Worm (Caenorhabditis elegans): ENCODE measurements around the gene F18H3.1.

Gene F18H3.1

DNA sequence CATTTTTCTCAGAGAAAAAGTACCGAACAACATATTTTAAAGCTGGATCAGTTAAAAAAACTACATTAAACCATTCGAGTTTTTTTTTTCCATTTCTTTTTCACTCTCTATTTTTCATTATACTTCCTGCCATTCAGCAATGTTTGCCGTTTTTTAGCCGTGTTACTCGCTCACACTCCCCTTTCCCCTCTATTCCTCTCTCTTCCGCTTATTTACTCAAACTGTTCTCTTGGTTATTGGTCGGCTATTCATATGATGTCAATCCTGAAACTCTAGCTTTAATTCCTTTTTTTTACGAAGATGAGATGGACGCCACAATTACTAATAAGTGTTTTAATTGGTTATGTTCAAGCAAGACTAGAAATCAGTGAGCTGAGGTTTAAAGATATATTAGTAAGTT lies 47.6 kb upstream of the F18H3.1 start, which contains the start of gene tre-4:
TSS of gene tre-4 (plus strand) at position 301 of the 400 bp plus-strand sequence.
- TF ChIP-seq ceh-8 (GFP tag; optimal IDR thresholded peaks at IDR 0.05) (no peak), efl-1 (optimal IDR thresholded peaks at IDR 0.05) (no peak), efl-1 (GFP tag; optimal IDR thresholded peaks at IDR 0.05 in 1 of 2) (peak in 1 of 2 experiments; percentile 45)

DNA sequence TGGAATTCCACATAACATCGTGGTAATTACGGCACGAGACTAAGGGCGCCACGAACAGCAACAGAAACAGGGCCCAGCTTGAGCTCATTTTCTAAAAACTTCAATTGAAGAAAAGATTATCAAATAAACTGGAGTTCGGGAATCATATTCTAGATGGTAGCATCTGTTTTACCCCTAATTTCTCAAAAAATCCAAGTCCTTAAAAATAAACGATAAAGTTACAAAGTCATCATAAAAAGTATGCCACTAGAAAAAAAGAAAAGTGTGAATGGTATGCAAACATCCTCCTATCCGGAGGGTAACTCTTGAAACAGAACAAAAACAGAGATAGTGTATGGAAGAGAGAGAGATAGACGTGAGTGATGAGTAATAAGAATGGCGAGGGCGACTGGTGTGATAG lies 42.1 kb upstream of the F18H3.1 start, which contains the start of gene efn-3:
TSS of gene efn-3 (minus strand) at position 101 of the 400 bp plus-strand sequence.
- no peak for TF ChIP-seq dpl-1 (GFP tag; optimal IDR thresholded peaks at IDR 0.05)
- TF ChIP-seq nhr-71 (tag; optimal IDR thresholded peaks at IDR 0.05) = no peak
- no peak for TF ChIP-seq lin-39 (tag; optimal IDR thresholded peaks at IDR 0.05)
- TF ChIP-seq unc-30 (tag; optimal IDR thresholded peaks at IDR 0.05) = no peak
- no peak for TF ChIP-seq egl-13 (tag; optimal IDR thresholded peaks at IDR 0.05)
- TF ChIP-seq fkh-8 (tag; optimal IDR thresholded peaks at IDR 0.05) = no peak
- no peak for TF ChIP-seq ceh-88 (GFP tag; IDR thresholded peaks at IDR 0.05)
- no peak for TF ChIP-seq nhr-28 (tag; optimal IDR thresholded peaks at IDR 0.05)
- no peak for TF ChIP-seq fkh-4 (tag; optimal IDR thresholded peaks at IDR 0.05; ENCODE audit: borderline replicate concordance)
- TF ChIP-seq zag-1 (tag; optimal IDR thresholded peaks at IDR 0.05) = no peak
- no peak for TF ChIP-seq swsn-7 (tag; optimal IDR thresholded peaks at IDR 0.05)
- TF ChIP-seq lin-13 (GFP tag; optimal IDR thresholded peaks at IDR 0.05) = no peak
- no peak for TF ChIP-seq blmp-1 (tag; optimal IDR thresholded peaks at IDR 0.05)
- no peak for TF ChIP-seq skn-1 (tag; optimal IDR thresholded peaks at IDR 0.05)
- TF ChIP-seq ceh-63 (GFP tag; optimal IDR thresholded peaks at IDR 0.05) = no peak
- no peak for TF ChIP-seq C04F5.9 (tag; optimal IDR thresholded peaks at IDR 0.05)
- no peak for TF ChIP-seq elt-3 (tag; optimal IDR thresholded peaks at IDR 0.05)

DNA sequence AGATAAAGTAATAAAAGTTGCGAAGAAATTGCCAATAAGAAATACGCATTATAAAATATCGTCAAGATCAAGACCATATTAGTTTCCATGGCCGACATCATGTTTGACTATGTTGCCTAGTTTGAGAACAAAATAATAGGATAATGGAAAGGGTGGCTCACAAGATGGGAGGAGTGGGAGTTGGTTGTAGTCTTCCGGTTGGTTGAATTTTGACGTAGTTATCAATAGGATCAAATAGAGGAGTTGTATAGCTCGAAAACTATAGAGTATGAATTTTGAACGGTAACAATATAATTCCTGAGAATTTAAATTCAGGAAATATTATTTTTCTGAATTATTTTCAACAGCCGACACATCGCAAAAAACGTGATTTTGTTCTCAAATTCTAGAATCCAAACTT lies 37.8 kb upstream of the F18H3.1 start, which contains the start of gene srd-50:
TSS of gene srd-50 (minus strand) at position 101 of the 400 bp plus-strand sequence.
- TF ChIP-seq ama-1 (optimal IDR thresholded peaks at IDR 0.05) = no peak
- TF ChIP-seq unc-62 (GFP tag; optimal IDR thresholded peaks at IDR 0.05) = no peak
- TF ChIP-seq elt-3 (tag; optimal IDR thresholded peaks at IDR 0.05) = no peak
- TF ChIP-seq nhr-47 (tag; optimal IDR thresholded peaks at IDR 0.05) = no peak
- TF ChIP-seq ces-1 (GFP tag; optimal IDR thresholded peaks at IDR 0.05) = no peak
- TF ChIP-seq nhr-28 (tag; optimal IDR thresholded peaks at IDR 0.05) = no peak
- no peak for TF ChIP-seq hlh-4 (tag; optimal IDR thresholded peaks at IDR 0.05)
- no peak for TF ChIP-seq mab-9 (GFP tag; IDR thresholded peaks at IDR 0.05)
- no peak for TF ChIP-seq C04F5.9 (tag; optimal IDR thresholded peaks at IDR 0.05)
- TF ChIP-seq nhr-237 (tag; optimal IDR thresholded peaks at IDR 0.05) = no peak
- no peak for TF ChIP-seq snpc-4 (tag; optimal IDR thresholded peaks at IDR 0.05)
- TF ChIP-seq C34B4.2 (tag; optimal IDR thresholded peaks at IDR 0.05) = no peak
- no peak for TF ChIP-seq ztf-4 (tag; optimal IDR thresholded peaks at IDR 0.05)
- no peak for TF ChIP-seq nhr-11 (tag; optimal IDR thresholded peaks at IDR 0.05)

DNA sequence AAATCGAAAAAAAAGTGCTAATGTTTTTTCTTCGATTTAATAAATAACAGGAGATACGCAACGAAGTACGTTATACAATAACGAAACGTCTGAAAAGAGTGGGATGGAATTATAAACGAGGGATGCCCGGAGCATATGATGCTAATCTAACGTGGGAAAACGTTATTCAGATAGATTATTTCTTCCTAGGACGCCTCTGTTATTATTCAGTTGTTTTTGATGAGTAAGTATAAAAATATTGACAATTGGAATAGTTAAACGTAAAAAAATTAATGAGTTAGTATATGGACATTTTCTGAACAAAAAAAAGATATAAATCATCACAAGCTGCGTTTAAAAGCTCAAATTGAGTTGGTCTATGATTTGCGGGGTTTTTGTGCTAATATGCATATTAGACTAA lies 34.6 kb upstream of the F18H3.1 start, which contains the start of gene srd-51:
TSS of gene srd-51 (minus strand) at position 101 of the 400 bp plus-strand sequence.
- no peak for TF ChIP-seq nhr-12 (tag; optimal IDR thresholded peaks at IDR 0.05)
- TF ChIP-seq lin-14 (GFP tag; optimal IDR thresholded peaks at IDR 0.05) = no peak
- no peak for TF ChIP-seq hlh-4 (tag; optimal IDR thresholded peaks at IDR 0.05)
- TF ChIP-seq sup-37 (GFP tag; optimal IDR thresholded peaks at IDR 0.05) = no peak
- TF ChIP-seq unc-62 (GFP tag; optimal IDR thresholded peaks at IDR 0.05) = no peak
- TF ChIP-seq ztf-11 (tag; optimal IDR thresholded peaks at IDR 0.05) = no peak
- TF ChIP-seq mab-9 (GFP tag; IDR thresholded peaks at IDR 0.05) = no peak
- no peak for TF ChIP-seq lin-35 (GFP tag; optimal IDR thresholded peaks at IDR 0.05)
- no peak for TF ChIP-seq xbp-1 (tag; optimal IDR thresholded peaks at IDR 0.05)
- TF ChIP-seq Y116A8C.19 (tag; optimal IDR thresholded peaks at IDR 0.05; ENCODE audit: borderline replicate concordance) = no peak
- no peak for TF ChIP-seq snpc-4 (tag; optimal IDR thresholded peaks at IDR 0.05)
- TF ChIP-seq ceh-8 (GFP tag; optimal IDR thresholded peaks at IDR 0.05) = no peak
- no peak for TF ChIP-seq tbx-2 (tag; optimal IDR thresholded peaks at IDR 0.05)
- no peak for TF ChIP-seq dsc-1 (tag; optimal IDR thresholded peaks at IDR 0.05)
- no peak for TF ChIP-seq isw-1 (GFP tag; IDR thresholded peaks at IDR 0.05)
- no peak for TF ChIP-seq ztf-4 (tag; optimal IDR thresholded peaks at IDR 0.05)
- TF ChIP-seq mef-2 (tag; optimal IDR thresholded peaks at IDR 0.05) = no peak
- TF ChIP-seq egl-27 (tag; optimal IDR thresholded peaks at IDR 0.05) = no peak
